Worm (Caenorhabditis elegans) whole organism, L4 larva: ENCODE data around the gene fbxb-76.

Experiments used
- F49E8.2 ChIP-seq: sonication (generic microtip); optimal IDR thresholded peaks from 2 replicates; lab custom pipeline; 2016; ENCODE audit warnings: missing compliant biosample characterization, mild to moderate bottlenecking, missing genetic modification characterization, borderline replicate concordance
- Y5F2A.4 ChIP-seq: fragments of 200-800 bp; sonication (Bioruptor generic); optimal IDR thresholded peaks from 2 replicates; lab custom pipeline; 2018; ENCODE audit warnings: mild to moderate bottlenecking, missing genetic modification characterization, missing compliant biosample characterization
- Y75B8A.6 ChIP-seq: fragments of 200-800 bp; sonication (Bioruptor generic); IDR thresholded peaks from 2 replicates; pipeline ENCODE4 v1.3.6; 2022; ENCODE audit warnings: missing genetic modification reagents, missing genetic modification characterization, missing compliant biosample characterization
- attf-4 ChIP-seq: sonication (generic microtip); optimal IDR thresholded peaks from 3 replicates; lab custom pipeline; 2017; ENCODE audit warnings: missing biosample characterization, missing genetic modification characterization
- ceh-82 ChIP-seq: sonication (generic microtip); optimal IDR thresholded peaks from 2 replicates; lab custom pipeline; 2017; ENCODE audit warnings: missing biosample characterization, missing genetic modification characterization
- ces-1 ChIP-seq: fragments of 150-350 bp; sonication (generic microtip); optimal IDR thresholded peaks from 4 replicates; lab custom pipeline; 2014; ENCODE audit warnings: missing biosample characterization, missing genetic modification reagents, missing genetic modification characterization
- fos-1 ChIP-seq: fragments of 150-350 bp; optimal IDR thresholded peaks from 2 replicates; lab custom pipeline; 2014; ENCODE audit warnings: missing biosample characterization, missing genetic modification characterization
- lin-13 ChIP-seq: fragments of 150-350 bp; optimal IDR thresholded peaks from 2 replicates; lab custom pipeline; 2014; ENCODE audit warnings: missing biosample characterization, missing genetic modification reagents, missing genetic modification characterization
- unc-62 ChIP-seq, 3 experiments: fragments of 150-350 bp in 1 of 3; sonication (generic microtip); optimal IDR thresholded peaks in 2 of 3; peaks in 1 of 3; 1 replicate in 1 of 3; 2 replicates in 2 of 3; lab custom pipeline; 2014 to 2017; ENCODE audit warnings: missing biosample characterization in 3 of 3, missing genetic modification characterization in 3 of 3, missing genetic modification reagents in 3 of 3, missing genotype in 1 of 3

DNA sequence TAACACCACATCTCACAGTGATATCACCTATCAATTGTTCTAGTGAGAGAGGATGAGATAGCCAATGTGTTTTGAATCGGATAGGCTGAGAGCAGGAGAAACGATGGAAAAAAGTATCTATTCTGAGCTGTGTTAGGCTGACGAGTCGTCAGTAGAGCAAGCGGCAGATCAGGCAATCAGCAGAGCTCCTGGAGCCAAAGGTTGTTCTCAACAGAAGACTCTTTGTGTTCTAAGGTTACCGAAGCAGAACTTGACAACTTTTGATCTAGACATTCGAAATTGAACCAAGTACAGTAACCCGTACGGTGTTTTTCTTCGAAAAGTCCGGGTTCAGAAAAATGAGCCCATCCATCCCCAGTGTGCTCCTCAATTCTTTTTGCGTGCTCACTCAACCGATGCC, 26.4 kb downstream of the fbxb-76 start:
- TF ChIP-seq lin-13 (no peak), ces-1 (GFP tag; lab: Kevin White, UChicago) (no peak), attf-4 (tag; lab: Kevin White, UChicago) (no peak), Y75B8A.6 (GFP tag; lab: Robert Waterston, UW) (no peak), Y5F2A.4 (GFP tag; lab: Kevin White, UChicago) (no peak), ceh-82 (tag; lab: Kevin White, UChicago) (no peak), fos-1 (tag; lab: Kevin White, UChicago) (no peak), F49E8.2 (no peak), unc-62 (GFP tag; optimal IDR thresholded peaks at IDR 0.05 in 1 of 2; lab: Kevin White, UChicago) (peak in 1 of 2 experiments; percentile 98), unc-62 (tag; optimal IDR thresholded peaks at IDR 0.05; lab: Kevin White, UChicago) (no peak)
